Worm (Caenorhabditis elegans) whole organism, midembryonic: ENCODE data around the gene Y57G11C.38.
"Not testable (repeated sequence)": the region's sequence is repeated elsewhere in the genome, so short reads cannot be mapped to it uniquely, and the experiment has no call there.

Experiments
- T22C8.4 ChIP-seq: fragments of 200-800 bp; sonication (Bioruptor generic); IDR thresholded peaks from 2 replicates; pipeline ENCODE4 v1.3.6; 2022; ENCODE audit warnings: missing genetic modification characterization, missing compliant biosample characterization
- cog-1 ChIP-seq: sonication (generic microtip); optimal IDR thresholded peaks from 2 replicates; lab custom pipeline; 2016; ENCODE audit warnings: missing genetic modification characterization, missing compliant biosample characterization
- flt-1 ChIP-seq: fragments of 200-800 bp; sonication (Bioruptor generic); IDR thresholded peaks from 2 replicates; pipeline ENCODE4 v1.3.6; 2022; ENCODE audit warnings: missing genetic modification characterization, missing compliant biosample characterization
- klf-2 ChIP-seq: fragments of 200-800 bp; sonication (Bioruptor generic); conservative IDR thresholded peaks from 2 replicates; pipeline ENCODE4 v1.3.6; 2022; ENCODE audit warnings: missing genetic modification reagents, missing genetic modification characterization, missing compliant biosample characterization
- med-1 ChIP-seq: sonication (generic microtip); optimal IDR thresholded peaks from 2 replicates; lab custom pipeline; 2017; ENCODE audit warnings: missing genetic modification characterization, mild to moderate bottlenecking, missing compliant biosample characterization, antibody characterized with exemption, missing genetic modification reagents; ENCODE audit not compliant: insufficient read depth
- ref-1 ChIP-seq: fragments of 200-800 bp; sonication (Bioruptor generic); conservative IDR thresholded peaks from 2 replicates; pipeline ENCODE4 v1.3.6; 2022; ENCODE audit warnings: missing genetic modification reagents, missing genetic modification characterization, missing compliant biosample characterization
- tab-1 ChIP-seq: fragments of 200-800 bp; sonication (Bioruptor generic); IDR thresholded peaks from 2 replicates; pipeline ENCODE4 v1.3.6; 2022; ENCODE audit warnings: missing genetic modification characterization, missing compliant biosample characterization
- ztf-23 ChIP-seq: fragments of 200-800 bp; sonication (Bioruptor generic); IDR thresholded peaks from 2 replicates; pipeline ENCODE4 v1.3.6; 2022; ENCODE audit warnings: missing genetic modification reagents, missing genetic modification characterization, missing compliant biosample characterization
- ztf-29 ChIP-seq: fragments of 200-800 bp; sonication (Bioruptor generic); IDR thresholded peaks from 2 replicates; pipeline ENCODE4 v1.3.6; 2022; ENCODE audit warnings: missing genetic modification reagents, missing genetic modification characterization, missing compliant biosample characterization

The Y57G11C.38 gene

DNA sequence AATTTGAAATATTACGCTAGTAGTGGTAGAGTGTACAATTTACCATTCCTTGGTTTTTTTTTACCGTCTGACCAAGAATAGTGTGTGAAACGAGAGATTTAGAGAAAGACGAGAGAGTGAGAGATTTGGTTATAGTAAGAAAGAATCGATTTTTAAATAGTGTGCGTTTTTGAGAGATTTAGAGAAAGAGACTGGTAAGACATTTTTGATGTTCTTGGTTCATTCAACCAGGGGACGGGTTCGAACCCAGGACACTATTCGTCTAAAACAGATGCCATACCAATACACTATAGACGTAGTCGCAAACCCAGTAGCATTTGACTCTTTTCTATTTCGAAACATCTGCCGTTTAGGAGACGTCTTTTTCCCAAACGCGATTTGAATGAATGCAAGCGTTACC, 24.2 kb upstream of the Y57G11C.38 start:
- TF ChIP-seq cog-1 (peak; percentile 85), med-1 (GFP tag; lab: Kevin White, UChicago) (peak; percentile 34), flt-1 (peak; percentile 92), ztf-23 (GFP tag; lab: Robert Waterston, UW) (peak; percentile 89), T22C8.4 (GFP tag; lab: Robert Waterston, UW) (peak; percentile 91), ref-1 (GFP tag; lab: Robert Waterston, UW) (no peak; the same call in 1 of the 2 replicates), tab-1 (GFP tag; lab: Robert Waterston, UW) (peak; percentile 89), klf-2 (GFP tag; lab: Robert Waterston, UW) (peak; percentile 82), ztf-29 (GFP tag; lab: Robert Waterston, UW) (peak; percentile 89)

DNA sequence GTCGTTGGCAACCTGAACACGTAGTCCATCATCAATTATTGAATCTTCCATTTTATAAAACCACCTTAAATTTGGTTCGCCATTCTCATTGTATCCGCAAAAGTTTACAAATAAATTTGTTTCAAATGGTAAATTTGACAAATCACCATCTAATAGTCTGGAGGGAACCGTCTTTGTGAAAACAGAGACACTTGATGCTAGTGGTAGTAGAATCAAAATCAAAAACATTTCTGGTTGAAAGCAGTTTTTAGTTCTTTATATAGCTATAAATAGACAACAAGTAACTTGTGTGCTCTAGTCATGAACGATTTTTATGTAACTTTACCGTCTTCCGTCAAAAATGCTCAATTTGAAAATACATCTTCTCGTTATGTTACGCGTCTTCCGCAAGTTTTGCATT, 19.2 kb upstream of the Y57G11C.38 start, which contains the start of gene Y57G11C.20:
Gene Y57G11C.20 (plus strand): TSS at position 301 of the 400 bp plus-strand sequence.
- TF ChIP-seq ztf-29, ztf-23, T22C8.4 (GFP tag; lab: Robert Waterston, UW): not testable (repeated sequence)

DNA sequence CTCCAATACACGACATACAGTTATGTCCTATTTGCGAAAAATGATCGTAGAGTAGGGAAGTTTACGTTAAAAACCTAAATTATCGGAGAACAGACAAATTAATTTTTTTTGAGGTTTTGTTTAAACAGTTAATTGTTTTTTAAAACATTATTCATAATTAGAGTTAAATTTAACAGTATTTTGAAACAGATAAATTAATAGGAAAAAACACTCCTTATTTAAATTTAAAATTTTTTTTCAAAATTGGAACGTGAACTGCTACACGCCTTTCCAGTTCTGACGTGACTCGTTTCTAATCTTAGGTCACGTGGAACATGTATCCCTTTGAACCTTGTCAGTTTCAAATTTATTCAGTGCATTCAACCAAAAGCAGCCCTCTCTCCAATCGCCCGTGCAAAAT, 8.5 kb upstream of the Y57G11C.38 start, which contains the start of gene Y57G11C.52:
Gene Y57G11C.52 (plus strand): TSS at position 301 of the 400 bp plus-strand sequence.
- TF ChIP-seq tab-1 (GFP tag; lab: Robert Waterston, UW) (no peak), T22C8.4 (GFP tag; lab: Robert Waterston, UW) (no peak), klf-2 (GFP tag; lab: Robert Waterston, UW) (no peak), med-1 (GFP tag; lab: Kevin White, UChicago) (no peak), ztf-23 (GFP tag; lab: Robert Waterston, UW) (no peak), ref-1 (GFP tag; lab: Robert Waterston, UW) (no peak)

DNA sequence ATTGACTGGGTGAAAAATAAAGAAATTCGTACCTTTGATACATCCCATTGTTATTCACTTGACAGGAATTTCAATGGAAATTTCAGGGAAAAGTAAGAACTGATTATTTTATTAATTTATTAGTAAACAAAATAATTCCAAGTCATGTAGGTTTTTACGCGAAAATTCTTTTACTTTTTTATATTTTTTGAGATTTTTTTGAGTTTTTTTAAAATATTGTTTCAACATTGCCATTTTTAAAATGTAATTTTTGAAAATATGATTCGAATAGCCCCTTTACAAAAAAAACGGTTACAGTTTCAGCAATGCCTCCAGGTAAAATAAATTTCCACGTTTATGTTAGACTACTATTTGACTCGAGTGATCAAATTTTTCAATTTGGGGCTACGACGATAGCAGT, 556 bp upstream of the Y57G11C.38 start, which contains the start of gene Y57G11C.23:
Gene Y57G11C.23 (minus strand): TSS at position 101 of the 400 bp plus-strand sequence.
- TF ChIP-seq tab-1 (GFP tag; lab: Robert Waterston, UW) (no peak), ztf-29 (GFP tag; lab: Robert Waterston, UW) (no peak)

DNA sequence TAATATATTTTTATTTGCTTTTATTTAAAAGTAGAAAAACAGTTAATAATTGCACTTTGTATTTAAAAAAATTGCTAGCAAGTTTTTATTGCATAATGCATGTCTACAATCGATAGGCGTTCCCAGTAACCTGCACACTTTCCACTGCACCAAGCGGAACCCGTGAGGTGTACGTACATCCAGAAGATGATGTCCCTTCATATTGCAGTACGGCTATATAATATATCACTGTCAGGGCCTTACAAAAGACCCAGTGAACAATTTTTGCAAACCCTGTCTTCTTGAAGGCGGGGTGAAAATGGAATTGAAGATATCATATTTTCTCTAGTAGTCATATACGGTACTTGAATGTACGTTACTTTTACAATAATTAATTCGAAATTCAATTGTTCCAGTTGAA, 1.5 kb downstream of the Y57G11C.38 start:
- TF ChIP-seq ref-1 (GFP tag; lab: Robert Waterston, UW) (no peak), klf-2 (GFP tag; lab: Robert Waterston, UW) (no peak), ztf-23 (GFP tag; lab: Robert Waterston, UW) (no peak), T22C8.4 (GFP tag; lab: Robert Waterston, UW) (no peak), tab-1 (GFP tag; lab: Robert Waterston, UW) (no peak), flt-1 (no peak), ztf-29 (GFP tag; lab: Robert Waterston, UW) (no peak)

DNA sequence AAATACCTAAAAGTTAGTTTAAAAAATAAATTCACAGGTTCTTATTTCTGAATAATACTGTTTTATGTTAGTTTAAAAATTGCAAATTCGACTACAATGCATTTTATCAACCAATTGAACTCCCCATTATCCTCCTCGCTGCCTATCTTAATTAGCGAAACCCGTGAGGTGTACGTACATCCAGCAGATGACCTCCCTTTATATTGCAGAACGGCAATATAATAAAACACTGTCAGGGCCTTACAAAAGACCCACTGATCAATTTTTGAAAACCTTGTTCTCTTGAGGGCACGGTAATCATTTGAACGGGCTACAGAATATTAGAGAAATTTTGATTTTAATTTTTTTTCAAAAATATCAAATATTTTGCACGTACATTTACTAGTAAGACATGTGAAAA, 2.3 kb downstream of the Y57G11C.38 start:
- no peak for TF ChIP-seq med-1 (GFP tag; lab: Kevin White, UChicago)
- TF ChIP-seq tab-1 (GFP tag; lab: Robert Waterston, UW) = no peak
- no peak for TF ChIP-seq cog-1
- TF ChIP-seq klf-2 (GFP tag; lab: Robert Waterston, UW) = no peak
- no peak for TF ChIP-seq ztf-29 (GFP tag; lab: Robert Waterston, UW)
- TF ChIP-seq T22C8.4 (GFP tag; lab: Robert Waterston, UW) = no peak
- TF ChIP-seq ref-1 (GFP tag; lab: Robert Waterston, UW) = no peak
- no peak for TF ChIP-seq ztf-23 (GFP tag; lab: Robert Waterston, UW)
- no peak for TF ChIP-seq flt-1

DNA sequence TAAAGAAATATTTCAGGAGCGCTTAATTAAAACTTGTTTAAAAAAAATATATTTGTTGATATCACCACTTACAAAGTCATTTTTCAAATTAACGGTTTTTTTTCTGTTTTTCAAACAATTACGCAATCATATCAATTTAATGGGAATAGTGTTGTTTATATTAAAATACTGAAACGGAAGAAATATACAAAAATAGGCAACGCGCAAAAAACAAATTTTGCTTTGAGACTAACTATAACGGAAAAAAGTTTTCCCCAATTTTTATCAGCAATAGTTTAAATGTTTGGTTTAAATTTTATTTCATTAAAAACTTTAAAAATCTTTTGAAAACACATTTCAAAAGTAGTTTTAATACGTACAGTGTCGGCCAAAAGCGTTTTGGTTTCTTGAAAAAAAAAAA, 6.3 kb downstream of the Y57G11C.38 start:
- TF ChIP-seq tab-1 (GFP tag; lab: Robert Waterston, UW) (no peak), ztf-23 (GFP tag; lab: Robert Waterston, UW) (no peak), med-1 (GFP tag; lab: Kevin White, UChicago) (no peak), ref-1 (GFP tag; lab: Robert Waterston, UW) (no peak), klf-2 (GFP tag; lab: Robert Waterston, UW) (no peak), cog-1 (no peak), ztf-29 (GFP tag; lab: Robert Waterston, UW) (no peak), T22C8.4 (GFP tag; lab: Robert Waterston, UW) (no peak), flt-1 (no peak)

DNA sequence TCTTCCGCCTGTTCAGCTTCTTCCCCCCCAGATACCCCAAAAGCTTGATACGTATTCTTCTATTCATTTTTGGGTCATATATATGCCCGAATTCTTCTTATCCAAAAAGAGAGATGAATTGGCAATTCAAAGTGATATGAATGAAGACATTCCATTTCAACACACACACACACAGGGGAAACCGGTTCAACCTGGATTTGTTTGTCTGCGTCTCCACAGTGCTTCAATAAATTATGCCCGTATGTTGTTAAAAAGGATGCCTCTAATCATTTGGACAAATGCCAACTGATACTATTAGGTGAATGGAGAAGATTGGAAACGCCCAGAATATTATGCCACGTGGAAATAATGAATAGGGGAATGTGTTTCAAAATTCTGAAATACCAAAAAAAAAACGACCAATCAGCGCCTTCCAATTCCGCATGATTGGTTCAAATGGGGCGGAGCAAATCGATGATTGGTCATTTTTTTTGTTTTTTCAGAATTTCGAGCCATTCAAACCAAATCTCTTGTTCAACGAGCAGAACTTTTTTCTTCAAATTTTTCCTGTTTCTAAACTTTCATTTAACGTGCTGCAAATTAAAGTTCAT, 7.7 kb downstream of the Y57G11C.38 start:
- TF ChIP-seq flt-1 (peak; percentile 20; the same call in 1 of the 2 replicates), cog-1 (no peak)

DNA sequence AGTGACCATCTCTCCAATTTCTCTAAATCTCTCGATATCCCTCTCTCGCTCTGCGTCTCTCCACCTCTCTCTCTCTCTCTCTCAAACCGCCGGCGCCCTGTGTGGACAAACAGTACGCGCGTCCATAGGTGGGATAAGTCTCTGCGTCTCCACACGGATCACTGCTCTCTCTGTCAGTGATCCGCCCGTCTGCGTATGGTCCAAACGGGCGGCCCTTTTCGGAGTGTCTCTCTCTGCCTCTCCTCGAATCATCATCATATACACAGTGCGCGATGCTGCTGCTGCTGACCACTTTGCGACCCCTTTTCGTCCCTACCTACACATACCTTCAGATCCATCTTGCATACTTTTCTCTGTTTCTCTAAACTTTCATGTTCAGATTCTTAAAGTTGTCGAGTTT, 10.1 kb downstream of the Y57G11C.38 start:
- TF ChIP-seq cog-1 = peak; percentile 16
- TF ChIP-seq T22C8.4 (GFP tag; lab: Robert Waterston, UW) = no peak
- 0 out of 2 replicates have a peak, but pooled peaks have one; percentile 23 for TF ChIP-seq tab-1 (GFP tag; lab: Robert Waterston, UW)
- TF ChIP-seq ztf-23 (GFP tag; lab: Robert Waterston, UW) = 0 out of 2 replicates have a peak, but pooled peaks have one; percentile 24
- TF ChIP-seq ref-1 (GFP tag; lab: Robert Waterston, UW) = no peak
- no peak for TF ChIP-seq med-1 (GFP tag; lab: Kevin White, UChicago)
- no peak for TF ChIP-seq ztf-29 (GFP tag; lab: Robert Waterston, UW)
- no peak for TF ChIP-seq flt-1
- no peak for TF ChIP-seq klf-2 (GFP tag; lab: Robert Waterston, UW)
